Fruit fly (Drosophila melanogaster) whole organism, embryonic: ENCODE results near the gene g.
A peak's percentile ranks its signal among the peaks of the same experiment; 100 is the strongest.

Source experiments
- Adf1 ChIP-seq: fragments of 200-800 bp; sonication (Bioruptor generic); IDR thresholded peaks from 2 replicates; pipeline ENCODE4 v1.3.6; 2022; ENCODE audit warnings: missing biosample characterization, missing genetic modification characterization
- Awh ChIP-seq: fragments of 200-800 bp; sonication (Bioruptor generic); IDR thresholded peaks from 2 replicates; pipeline ENCODE4, ENCODE4 v1.3.6; 2022; ENCODE audit warnings: missing biosample characterization, missing genetic modification characterization
- Bgb ChIP-seq: fragments of 200-800 bp; sonication (Bioruptor generic); IDR thresholded peaks from 2 replicates; pipeline ENCODE4 v1.3.6; 2022; ENCODE audit warnings: missing biosample characterization, missing genetic modification characterization; ENCODE audit not compliant: partially characterized antibody
- Blimp-1 ChIP-seq: fragments of 200-800 bp; sonication (Bioruptor generic); optimal IDR thresholded peaks from 3 replicates; lab custom pipeline; 2018; ENCODE audit warnings: missing biosample characterization, missing genetic modification characterization, mild to moderate bottlenecking, moderate library complexity, missing genetic modification reagents
- C15 ChIP-seq: fragments of 200-800 bp; sonication (Bioruptor generic); IDR thresholded peaks from 3 replicates; pipeline ENCODE4 v1.3.6; 2022; ENCODE audit warnings: missing biosample characterization, missing genetic modification characterization
- CG10366 ChIP-seq: fragments of 200-800 bp; sonication (Bioruptor generic); IDR thresholded peaks from 2 replicates; pipeline ENCODE4 v1.3.6; 2022; ENCODE audit warnings: missing biosample characterization, missing genetic modification characterization
- CG10462 ChIP-seq: fragments of 200-800 bp; sonication (Bioruptor generic); optimal IDR thresholded peaks from 2 replicates; lab custom pipeline; 2016; ENCODE audit warnings: missing biosample characterization, missing genetic modification characterization
- CG12769 ChIP-seq: fragments of 200-800 bp; sonication (Bioruptor generic); optimal IDR thresholded peaks from 2 replicates; lab custom pipeline; 2019; ENCODE audit warnings: missing biosample characterization, mild to moderate bottlenecking, missing genetic modification characterization, moderate library complexity
- CG13123 ChIP-seq: fragments of 200-800 bp; sonication (Bioruptor generic); optimal IDR thresholded peaks from 2 replicates; lab custom pipeline; 2016; ENCODE audit warnings: missing biosample characterization, missing genetic modification characterization
- CG13624 ChIP-seq: fragments of 200-800 bp; sonication (Bioruptor generic); optimal IDR thresholded peaks from 2 replicates; lab custom pipeline; 2016; ENCODE audit warnings: missing biosample characterization, missing genetic modification characterization
- CG14014 ChIP-seq: fragments of 200-800 bp; sonication (Bioruptor generic); IDR thresholded peaks from 2 replicates; pipeline ENCODE4 v1.3.6; 2022; ENCODE audit warnings: missing biosample characterization, missing genetic modification characterization
- CG15514 ChIP-seq: fragments of 200-800 bp; sonication (Bioruptor generic); optimal IDR thresholded peaks from 3 replicates; lab custom pipeline; 2017; ENCODE audit warnings: missing biosample characterization, missing genetic modification characterization, mild to moderate bottlenecking, moderate library complexity, missing genetic modification reagents
- CG15696 ChIP-seq: fragments of 200-800 bp; sonication (Bioruptor generic); optimal IDR thresholded peaks from 2 replicates; lab custom pipeline; 2019; ENCODE audit warnings: missing biosample characterization, mild to moderate bottlenecking, missing genetic modification characterization, moderate library complexity
- CG16863 ChIP-seq: fragments of 200-800 bp; sonication (Bioruptor generic); optimal IDR thresholded peaks from 3 replicates; lab custom pipeline; 2016; ENCODE audit warnings: missing biosample characterization, missing genetic modification characterization
- CG2120 ChIP-seq: fragments of 200-800 bp; sonication (Bioruptor generic); optimal IDR thresholded peaks from 3 replicates; lab custom pipeline; 2016; ENCODE audit warnings: missing biosample characterization, missing genetic modification characterization
- CG2129 ChIP-seq: fragments of 200-800 bp; sonication (Bioruptor generic); IDR thresholded peaks from 2 replicates; pipeline ENCODE4 v1.3.6; 2022; ENCODE audit warnings: missing biosample characterization, missing genetic modification characterization; ENCODE audit not compliant: partially characterized antibody
- CG3163 ChIP-seq: fragments of 200-800 bp; sonication (Bioruptor generic); optimal IDR thresholded peaks from 3 replicates; lab custom pipeline; 2016; ENCODE audit warnings: missing biosample characterization, missing genetic modification characterization
- CG5180 ChIP-seq: fragments of 200-800 bp; sonication (Bioruptor generic); optimal IDR thresholded peaks from 3 replicates; lab custom pipeline; 2017; ENCODE audit warnings: missing biosample characterization, missing genetic modification characterization, mild to moderate bottlenecking, moderate library complexity, missing genetic modification reagents
- CG6689 ChIP-seq: fragments of 200-800 bp; sonication (Bioruptor generic); IDR thresholded peaks from 2 replicates; pipeline ENCODE4 v1.3.6; 2022; ENCODE audit warnings: missing biosample characterization, missing genetic modification characterization
- CG7786 ChIP-seq: fragments of 200-800 bp; sonication (Bioruptor generic); optimal IDR thresholded peaks from 2 replicates; lab custom pipeline; 2016; ENCODE audit warnings: missing biosample characterization, missing genetic modification characterization
- CG9797 ChIP-seq: fragments of 200-800 bp; sonication (Bioruptor generic); optimal IDR thresholded peaks from 3 replicates; lab custom pipeline; 2018; ENCODE audit warnings: missing biosample characterization, mild to moderate bottlenecking, missing genetic modification characterization
- CrebB ChIP-seq: fragments of 200-800 bp; sonication (Bioruptor generic); optimal IDR thresholded peaks from 3 replicates; lab custom pipeline; 2018; ENCODE audit warnings: missing biosample characterization, mild to moderate bottlenecking, missing genetic modification characterization
- D19A ChIP-seq: fragments of 200-800 bp; optimal IDR thresholded peaks from 3 replicates; lab custom pipeline; 2019; ENCODE audit warnings: missing biosample characterization, mild to moderate bottlenecking, missing genetic modification characterization, moderate library complexity
- D19B ChIP-seq: fragments of 200-800 bp; sonication (Bioruptor generic); optimal IDR thresholded peaks from 2 replicates; lab custom pipeline; 2017; ENCODE audit warnings: missing biosample characterization, mild to moderate bottlenecking, missing genetic modification characterization
- Doc3 ChIP-seq: fragments of 200-800 bp; sonication (Bioruptor generic); IDR thresholded peaks from 3 replicates; pipeline ENCODE4 v1.3.6; 2022; ENCODE audit warnings: missing biosample characterization, missing genetic modification characterization; ENCODE audit not compliant: partially characterized antibody
- E2f2 ChIP-seq: fragments of 200-800 bp; sonication (Bioruptor generic); IDR thresholded peaks from 2 replicates; pipeline ENCODE4 v1.3.6; 2022; ENCODE audit warnings: missing biosample characterization, missing genetic modification characterization
- Gug ChIP-seq: fragments of 200-800 bp; sonication (Bioruptor generic); IDR thresholded peaks from 4 replicates; pipeline ENCODE4 v1.3.6; 2022; ENCODE audit warnings: missing biosample characterization, missing genetic modification characterization
- HLH54F ChIP-seq: fragments of 200-800 bp; sonication (Bioruptor generic); optimal IDR thresholded peaks from 3 replicates; lab custom pipeline; 2016; ENCODE audit warnings: missing biosample characterization, missing genetic modification characterization
- Hand ChIP-seq: fragments of 200-800 bp; sonication (Bioruptor generic); optimal IDR thresholded peaks from 2 replicates; lab custom pipeline; 2017; ENCODE audit warnings: mild to moderate bottlenecking, missing biosample characterization, missing genetic modification reagents, missing genetic modification characterization
- MESR4 ChIP-seq: fragments of 200-800 bp; sonication (Bioruptor generic); optimal IDR thresholded peaks from 2 replicates; lab custom pipeline; 2018; ENCODE audit warnings: missing biosample characterization, mild to moderate bottlenecking, missing genetic modification characterization, moderate library complexity
- Med ChIP-seq: fragments of 200-800 bp; sonication (Bioruptor generic); peaks from one replicate; lab custom pipeline; 2016; ENCODE audit warnings: missing biosample characterization, missing genetic modification characterization, mild to moderate bottlenecking, inconsistent platforms, moderate library complexity
- Meics ChIP-seq: fragments of 200-800 bp; sonication (Bioruptor generic); optimal IDR thresholded peaks from 2 replicates; lab custom pipeline; 2017; ENCODE audit warnings: missing biosample characterization, mild to moderate bottlenecking, missing genetic modification characterization
- Optix ChIP-seq: fragments of 200-800 bp; sonication (Bioruptor generic); IDR thresholded peaks from 3 replicates; pipeline ENCODE4 v1.3.6; 2022; ENCODE audit warnings: missing biosample characterization, missing genetic modification characterization
- Poxn ChIP-seq: fragments of 200-800 bp; sonication (Bioruptor generic); IDR thresholded peaks from 2 replicates; pipeline ENCODE4 v1.3.6; 2022; ENCODE audit warnings: missing biosample characterization, missing genetic modification characterization
- Ravus ChIP-seq: fragments of 200-800 bp; sonication (Bioruptor generic); IDR thresholded peaks from 2 replicates; pipeline ENCODE4 v1.3.6; 2022; ENCODE audit warnings: missing biosample characterization, missing genetic modification characterization
- Sox100B ChIP-seq: fragments of 200-800 bp; sonication (Bioruptor generic); optimal IDR thresholded peaks from 3 replicates; lab custom pipeline; 2018; ENCODE audit warnings: missing biosample characterization, mild to moderate bottlenecking, missing genetic modification characterization
- Stat92E ChIP-seq, 3 experiments: fragments of >200 bp in 2 of 3; fragments of 200-800 bp in 1 of 3; sonication (Bioruptor generic) in 1 of 3; optimal IDR thresholded peaks; 2 replicates each; lab custom pipeline; 2017 to 2019; ENCODE audit warnings: missing biosample characterization in 3 of 3, missing genetic modification characterization in 3 of 3, mild to moderate bottlenecking in 1 of 3, moderate library complexity in 1 of 3
- br ChIP-seq: fragments of >200 bp; optimal IDR thresholded peaks from 2 replicates; lab custom pipeline; 2017
- cas ChIP-seq: fragments of 200-800 bp; sonication (Bioruptor generic); IDR thresholded peaks from 2 replicates; pipeline ENCODE4 v1.3.6; 2022; ENCODE audit warnings: missing biosample characterization, missing genetic modification characterization
- cato ChIP-seq: fragments of 200-800 bp; sonication (Bioruptor generic); optimal IDR thresholded peaks from 2 replicates; lab custom pipeline; 2016; ENCODE audit warnings: missing biosample characterization, missing genetic modification characterization, borderline replicate concordance
- croc ChIP-seq: fragments of 200-800 bp; sonication (Bioruptor generic); conservative IDR thresholded peaks from 3 replicates; pipeline ENCODE4 v1.3.6; 2022; ENCODE audit warnings: missing biosample characterization, missing genetic modification characterization
- dm ChIP-seq: fragments of 200-800 bp; sonication (Bioruptor generic); optimal IDR thresholded peaks from 3 replicates; lab custom pipeline; 2016; ENCODE audit warnings: missing biosample characterization, missing genetic modification characterization
- dpn ChIP-seq, 2 experiments: fragments of 200-800 bp; sonication (Bioruptor generic); optimal IDR thresholded peaks; 3 replicates each; lab custom pipeline; 2016; ENCODE audit warnings: missing biosample characterization in 2 of 2, missing genetic modification characterization in 2 of 2
- ken ChIP-seq: fragments of 200-800 bp; sonication (Bioruptor generic); IDR thresholded peaks from 3 replicates; pipeline ENCODE4 v1.3.6; 2022; ENCODE audit warnings: missing biosample characterization, missing genetic modification characterization
- pnt ChIP-seq: fragments of 200-800 bp; sonication (Bioruptor generic); optimal IDR thresholded peaks from 3 replicates; lab custom pipeline; 2016; ENCODE audit warnings: missing biosample characterization, missing genetic modification characterization
- prd ChIP-seq, 3 experiments: fragments of >200 bp in 2 of 3; fragments of 200-800 bp in 1 of 3; sonication (Bioruptor generic) in 1 of 3; optimal IDR thresholded peaks in 2 of 3; IDR thresholded peaks in 1 of 3; 2 replicates in 2 of 3; 3 replicates in 1 of 3; pipeline versions ENCODE4 v1.3.6 to Lab custom; 2017 to 2022; ENCODE audit warnings: missing biosample characterization in 1 of 3, missing genetic modification characterization in 1 of 3
- row ChIP-seq: fragments of 200-800 bp; sonication (Bioruptor generic); IDR thresholded peaks from 3 replicates; pipeline ENCODE4 v1.3.6; 2022; ENCODE audit warnings: missing biosample characterization, missing genetic modification characterization
- shn ChIP-seq: fragments of 200-800 bp; sonication (Bioruptor generic); optimal IDR thresholded peaks from 3 replicates; lab custom pipeline; 2016; ENCODE audit warnings: missing biosample characterization, missing genetic modification characterization
- sima ChIP-seq: fragments of 200-800 bp; sonication (Bioruptor generic); optimal IDR thresholded peaks from 2 replicates; lab custom pipeline; 2016; ENCODE audit warnings: missing biosample characterization, missing genetic modification characterization
- so ChIP-seq: fragments of 200-800 bp; sonication (Bioruptor generic); IDR thresholded peaks from 3 replicates; pipeline ENCODE4 v1.3.6; 2022; ENCODE audit warnings: missing biosample characterization, missing genetic modification characterization
- ssp ChIP-seq: fragments of 200-800 bp; sonication (Bioruptor generic); IDR thresholded peaks from 2 replicates; pipeline ENCODE4 v1.3.6; 2022; ENCODE audit warnings: missing biosample characterization, missing genetic modification characterization
- vnd ChIP-seq: fragments of 200-800 bp; sonication (Bioruptor generic); IDR thresholded peaks from 3 replicates; pipeline ENCODE4 v1.3.6; 2022; ENCODE audit warnings: missing biosample characterization, missing genetic modification characterization; ENCODE audit not compliant: partially characterized antibody

Gene g

DNA sequence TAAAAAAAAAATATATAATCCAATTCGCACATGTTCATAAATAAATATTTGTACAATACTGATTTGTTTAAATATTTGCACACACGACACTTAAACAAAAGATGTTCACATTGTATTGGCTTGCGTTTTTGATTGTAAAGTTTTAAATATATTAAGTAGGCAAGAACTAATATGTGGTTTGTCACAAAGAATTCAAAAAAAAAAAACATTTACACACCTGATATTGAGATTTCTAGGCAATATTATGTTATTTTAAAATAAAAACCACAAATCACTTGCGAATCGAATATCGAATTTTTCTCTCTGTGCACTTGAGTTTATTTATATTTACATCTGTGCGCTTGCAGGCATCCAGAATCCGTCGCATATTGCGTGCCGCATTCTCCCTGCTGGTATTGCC lies 56.5 kb downstream of the g start (continued):
- no peak for TF ChIP-seq ken
- no peak for TF ChIP-seq CG15514
- TF ChIP-seq CG7786 (GFP tag; lab: Kevin White, UChicago), result no peak
- TF ChIP-seq Ravus (GFP tag; lab: Robert Waterston, UW), result no peak
- no peak for TF ChIP-seq CG10462
- no peak for TF ChIP-seq dpn (GFP tag; optimal IDR thresholded peaks at IDR 0.05; lab: Kevin White, UChicago)
- TF ChIP-seq shn (GFP tag; lab: Kevin White, UChicago), result no peak
- peak; percentile 61 for TF ChIP-seq row
- TF ChIP-seq CG12769 (tag; lab: Kevin White, UChicago), result no peak
- TF ChIP-seq CG13624, result no peak
- TF ChIP-seq dm (GFP tag; lab: Kevin White, UChicago), result no peak
- no peak for TF ChIP-seq Gug
- TF ChIP-seq prd (optimal IDR thresholded peaks at IDR 0.05; lab: Kevin White, UChicago), result no peak
- TF ChIP-seq prd (GFP tag; IDR thresholded peaks at IDR 0.05; lab: Robert Waterston, UW), result peak; percentile 57
- TF ChIP-seq CG9797, result no peak
- no peak for TF ChIP-seq CG3163 (GFP tag; lab: Kevin White, UChicago)
- TF ChIP-seq MESR4 (GFP tag; lab: Kevin White, UChicago), result no peak
- no peak for TF ChIP-seq Adf1 (GFP tag; lab: Robert Waterston, UW)
- no peak for TF ChIP-seq ssp (GFP tag; lab: Robert Waterston, UW)
- TF ChIP-seq CG6689 (GFP tag; lab: Robert Waterston, UW), result no peak
- no peak for TF ChIP-seq Poxn (GFP tag; lab: Robert Waterston, UW)
- no peak for TF ChIP-seq cato (GFP tag; lab: Kevin White, UChicago)
- peak; percentile 44 for TF ChIP-seq Blimp-1 (GFP tag; lab: Kevin White, UChicago)
- no peak for TF ChIP-seq D19A (tag; lab: Kevin White, UChicago)
- TF ChIP-seq Sox100B (GFP tag; lab: Kevin White, UChicago), result peak; percentile 40
- TF ChIP-seq Meics, result peak; percentile 19
- no peak for TF ChIP-seq Stat92E (GFP tag; optimal IDR thresholded peaks at IDR 0.05; lab: Kevin White, UChicago)
- TF ChIP-seq CG2120 (GFP tag; lab: Kevin White, UChicago), result peak; percentile 2
- no peak for TF ChIP-seq pnt (GFP tag; lab: Kevin White, UChicago)
- no peak for TF ChIP-seq Doc3
- TF ChIP-seq Hand (GFP tag; lab: Kevin White, UChicago), result no peak
- no peak for TF ChIP-seq CG10366 (GFP tag; lab: Robert Waterston, UW)
- no peak for TF ChIP-seq vnd (GFP tag; lab: Robert Waterston, UW)
- TF ChIP-seq CG15696 (tag; lab: Kevin White, UChicago), result peak; percentile 52
- no peak for TF ChIP-seq Bgb (GFP tag; lab: Robert Waterston, UW)
- no peak for TF ChIP-seq CrebB (tag; lab: Kevin White, UChicago)
- no peak for TF ChIP-seq br
- no peak for TF ChIP-seq Awh (GFP tag; lab: Robert Waterston, UW)
- TF ChIP-seq CG5180, result no peak
- no peak for TF ChIP-seq CG16863 (GFP tag; lab: Kevin White, UChicago)
- TF ChIP-seq E2f2 (GFP tag; lab: Robert Waterston, UW), result no peak
- no peak for TF ChIP-seq Optix (GFP tag; lab: Robert Waterston, UW)
- TF ChIP-seq croc (GFP tag; lab: Robert Waterston, UW), result no peak
- TF ChIP-seq cas (GFP tag; lab: Robert Waterston, UW), result no peak
- 0 out of 2 replicates have a peak, but pooled peaks have one; percentile 27 for TF ChIP-seq CG14014 (GFP tag; lab: Robert Waterston, UW)
- TF ChIP-seq C15 (GFP tag; lab: Robert Waterston, UW), result no peak
- TF ChIP-seq so (GFP tag; lab: Robert Waterston, UW), result no peak
- no peak for TF ChIP-seq Med (GFP tag; lab: Kevin White, UChicago)
- TF ChIP-seq sima (GFP tag; lab: Kevin White, UChicago), result no peak
- TF ChIP-seq HLH54F, result no peak
- no peak for TF ChIP-seq CG2129
- no peak for TF ChIP-seq D19B (GFP tag; lab: Kevin White, UChicago)
- TF ChIP-seq CG13123 (GFP tag; lab: Kevin White, UChicago), result no peak
